Worm (Caenorhabditis elegans): ENCODE data around the gene fbxa-35.

Gene fbxa-35

ce11 chrIII:1331894-1332293, 36.4 kb downstream of the fbxa-35 start, which contains the start of gene Y82E9BL.19:
Gene Y82E9BL.19, plus strand, starts transcription at chrIII:1332016.
- TF ChIP-seq ref-1 (GFP tag; conservative IDR thresholded peaks at IDR 0.05) (no peak), tab-1 (GFP tag; IDR thresholded peaks at IDR 0.05) (no peak), klf-2 (GFP tag; conservative IDR thresholded peaks at IDR 0.05) (no peak), ztf-23 (GFP tag; IDR thresholded peaks at IDR 0.05) (no peak), med-1 (GFP tag; optimal IDR thresholded peaks at IDR 0.05; ENCODE audit: insufficient read depth) (no peak), cog-1 (tag; optimal IDR thresholded peaks at IDR 0.05) (no peak), T22C8.4 (GFP tag; IDR thresholded peaks at IDR 0.05) (no peak), ztf-29 (GFP tag; IDR thresholded peaks at IDR 0.05) (no peak), flt-1 (GFP tag; IDR thresholded peaks at IDR 0.05) (no peak)

- TF ChIP-seq med-1 (GFP tag; optimal IDR thresholded peaks at IDR 0.05; ENCODE audit: insufficient read depth) (no peak), flt-1 (GFP tag; IDR thresholded peaks at IDR 0.05) (no peak), ztf-23 (GFP tag; IDR thresholded peaks at IDR 0.05) (no peak), ztf-29 (GFP tag; IDR thresholded peaks at IDR 0.05) (no peak)
Observed at ce11 chrIII:1340240-1340639, 44.8 kb downstream of the fbxa-35 start, which contains the start of gene fbxa-5. Gene fbxa-5, minus strand, starts transcription at chrIII:1340340.

ce11 chrIII:1342488-1342887, 47.0 kb downstream of the fbxa-35 start, which contains the start of gene fbxa-26:
Gene fbxa-26, minus strand, starts transcription at chrIII:1342522.
- TF ChIP-seq ref-1 (GFP tag; conservative IDR thresholded peaks at IDR 0.05), result no peak
- TF ChIP-seq tab-1 (GFP tag; IDR thresholded peaks at IDR 0.05), result no peak
- TF ChIP-seq flt-1 (GFP tag; IDR thresholded peaks at IDR 0.05), result no peak
- no peak for TF ChIP-seq klf-2 (GFP tag; conservative IDR thresholded peaks at IDR 0.05)
- no peak for TF ChIP-seq cog-1 (tag; optimal IDR thresholded peaks at IDR 0.05)
- TF ChIP-seq ztf-29 (GFP tag; IDR thresholded peaks at IDR 0.05), result no peak
- TF ChIP-seq T22C8.4 (GFP tag; IDR thresholded peaks at IDR 0.05), result no peak
- TF ChIP-seq med-1 (GFP tag; optimal IDR thresholded peaks at IDR 0.05; ENCODE audit: insufficient read depth), result no peak
- TF ChIP-seq ztf-23 (GFP tag; IDR thresholded peaks at IDR 0.05), result no peak

ce11 chrIII:1342919-1343419, 47.5 kb downstream of the fbxa-35 start, which contains the start of gene fbxa-27:
Gene fbxa-27, plus strand, starts transcription at chrIII:1342969.
- TF ChIP-seq T22C8.4 (GFP tag; IDR thresholded peaks at IDR 0.05), result no peak
- no peak for TF ChIP-seq ztf-29 (GFP tag; IDR thresholded peaks at IDR 0.05)
- no peak for TF ChIP-seq med-1 (GFP tag; optimal IDR thresholded peaks at IDR 0.05; ENCODE audit: insufficient read depth)
- no peak for TF ChIP-seq flt-1 (GFP tag; IDR thresholded peaks at IDR 0.05)
- TF ChIP-seq ref-1 (GFP tag; conservative IDR thresholded peaks at IDR 0.05), result no peak
- no peak for TF ChIP-seq ztf-23 (GFP tag; IDR thresholded peaks at IDR 0.05)
- TF ChIP-seq cog-1 (tag; optimal IDR thresholded peaks at IDR 0.05), result no peak
- no peak for TF ChIP-seq klf-2 (GFP tag; conservative IDR thresholded peaks at IDR 0.05)
- TF ChIP-seq tab-1 (GFP tag; IDR thresholded peaks at IDR 0.05), result no peak

- TF ChIP-seq tab-1 (GFP tag; IDR thresholded peaks at IDR 0.05), result no peak
- no peak for TF ChIP-seq flt-1 (GFP tag; IDR thresholded peaks at IDR 0.05)
- TF ChIP-seq T22C8.4 (GFP tag; IDR thresholded peaks at IDR 0.05), result no peak
- no peak for TF ChIP-seq cog-1 (tag; optimal IDR thresholded peaks at IDR 0.05)
- TF ChIP-seq ztf-29 (GFP tag; IDR thresholded peaks at IDR 0.05), result no peak
- TF ChIP-seq ztf-23 (GFP tag; IDR thresholded peaks at IDR 0.05), result no peak
- no peak for TF ChIP-seq ref-1 (GFP tag; conservative IDR thresholded peaks at IDR 0.05)
- no peak for TF ChIP-seq med-1 (GFP tag; optimal IDR thresholded peaks at IDR 0.05; ENCODE audit: insufficient read depth)
- no peak for TF ChIP-seq klf-2 (GFP tag; conservative IDR thresholded peaks at IDR 0.05)
Observed at ce11 chrIII:1345694-1346093, 50.2 kb downstream of the fbxa-35 start, which contains the start of gene Y82E9BL.6. Gene Y82E9BL.6, minus strand, starts transcription at chrIII:1345794.

Measured in whole organism, midembryonic.